Worm (Caenorhabditis elegans) whole organism, young adult: ENCODE measurements around the gene F14F7.5.
A peak's percentile ranks its signal among the peaks of the same experiment; 100 is the strongest.

Source experiments
- B0035.1 ChIP-seq: sonication (generic microtip); optimal IDR thresholded peaks from 2 replicates; lab custom pipeline; 2016; ENCODE audit warnings: missing genetic modification characterization, mild to moderate bottlenecking, missing compliant biosample characterization, missing genotype, missing genetic modification reagents
- B0336.3 ChIP-seq: fragments of 200-800 bp; sonication (Bioruptor generic); IDR thresholded peaks from 2 replicates; pipeline ENCODE4 v1.3.6; 2022; ENCODE audit warnings: missing genetic modification characterization, missing compliant biosample characterization
- F10E7.11 ChIP-seq: sonication (generic microtip); optimal IDR thresholded peaks from 2 replicates; lab custom pipeline; 2017; ENCODE audit warnings: mild to moderate bottlenecking, missing genetic modification characterization, moderate library complexity, missing compliant biosample characterization
- F49E8.2 ChIP-seq: sonication (generic microtip); optimal IDR thresholded peaks from 3 replicates; lab custom pipeline; 2017; ENCODE audit warnings: missing genetic modification characterization, mild to moderate bottlenecking, missing compliant biosample characterization, antibody characterized with exemption, moderate library complexity; ENCODE audit not compliant: insufficient read depth
- F52B5.7 ChIP-seq: sonication (generic microtip); optimal IDR thresholded peaks from 2 replicates; lab custom pipeline; 2016; ENCODE audit warnings: mild to moderate bottlenecking, missing genetic modification characterization, missing compliant biosample characterization
- F55B11.4 ChIP-seq: sonication (generic microtip); optimal IDR thresholded peaks from 2 replicates; lab custom pipeline; 2016; ENCODE audit warnings: missing compliant biosample characterization, missing genetic modification characterization, borderline replicate concordance; ENCODE audit not compliant: insufficient read depth
- F57A8.1 ChIP-seq: fragments of 200-800 bp; sonication (Bioruptor generic); optimal IDR thresholded peaks from 2 replicates; lab custom pipeline; 2018; ENCODE audit warnings: mild to moderate bottlenecking, missing genetic modification characterization, moderate library complexity, missing compliant biosample characterization
- K12H6.12 ChIP-seq: fragments of 200-800 bp; sonication (Bioruptor generic); optimal IDR thresholded peaks from 2 replicates; lab custom pipeline; 2018; ENCODE audit warnings: mild to moderate bottlenecking, missing genetic modification characterization, missing compliant biosample characterization
- Y53F4B.3 ChIP-seq: fragments of 200-800 bp; sonication (Bioruptor generic); IDR thresholded peaks from 2 replicates; pipeline ENCODE4 v1.3.6; 2022; ENCODE audit warnings: missing genetic modification reagents, missing genetic modification characterization, missing compliant biosample characterization
- Y53G8AR.9 ChIP-seq: fragments of 200-800 bp; sonication (Bioruptor generic); conservative IDR thresholded peaks from 2 replicates; pipeline ENCODE4 v1.3.6; 2022; ENCODE audit warnings: missing genetic modification reagents, missing genetic modification characterization, missing compliant biosample characterization
- atf-7 ChIP-seq: sonication (generic microtip); optimal IDR thresholded peaks from 2 replicates; lab custom pipeline; 2017; ENCODE audit warnings: mild to moderate bottlenecking, missing genetic modification characterization, missing compliant biosample characterization
- attf-3 ChIP-seq: fragments of 200-800 bp; sonication (Bioruptor generic); conservative IDR thresholded peaks from 2 replicates; pipeline ENCODE4 v1.3.6; 2022; ENCODE audit warnings: missing genetic modification reagents, missing genetic modification characterization, missing compliant biosample characterization
- attf-6 ChIP-seq: fragments of 200-800 bp; sonication (Bioruptor generic); IDR thresholded peaks from 2 replicates; pipeline ENCODE4 v1.3.6; 2022; ENCODE audit warnings: missing genetic modification reagents, missing genetic modification characterization, missing compliant biosample characterization
- bed-1 ChIP-seq: fragments of 200-800 bp; sonication (Bioruptor generic); IDR thresholded peaks from 2 replicates; pipeline ENCODE4 v1.3.6; 2022; ENCODE audit warnings: missing genetic modification reagents, missing genetic modification characterization, missing compliant biosample characterization
- bed-2 ChIP-seq: fragments of 200-800 bp; sonication (Bioruptor generic); IDR thresholded peaks from 2 replicates; pipeline ENCODE4 v1.3.6; 2022; ENCODE audit warnings: missing genetic modification reagents, missing genetic modification characterization, missing compliant biosample characterization
- cebp-2 ChIP-seq: fragments of 200-800 bp; sonication (Bioruptor generic); IDR thresholded peaks from 2 replicates; pipeline ENCODE4 v1.3.6; 2022; ENCODE audit warnings: missing genetic modification characterization, missing compliant biosample characterization
- ceh-27 ChIP-seq: fragments of 200-800 bp; sonication (Bioruptor generic); optimal IDR thresholded peaks from 2 replicates; lab custom pipeline; 2018; ENCODE audit warnings: mild to moderate bottlenecking, missing genetic modification characterization, moderate library complexity, missing compliant biosample characterization
- ceh-58 ChIP-seq: fragments of 200-800 bp; sonication (Bioruptor generic); IDR thresholded peaks from 2 replicates; pipeline ENCODE4 v1.3.6; 2022; ENCODE audit warnings: missing genetic modification characterization, missing compliant biosample characterization
- ceh-91 ChIP-seq: fragments of 200-800 bp; sonication (Bioruptor generic); IDR thresholded peaks from 2 replicates; pipeline ENCODE4 v1.3.6; 2022; ENCODE audit warnings: missing genetic modification reagents, missing genetic modification characterization, missing compliant biosample characterization
- dpl-1 ChIP-seq: fragments of 150-350 bp; optimal IDR thresholded peaks from 2 replicates; lab custom pipeline; 2014; ENCODE audit warnings: missing biosample characterization, missing genetic modification reagents, missing genetic modification characterization
- egrh-3 ChIP-seq: fragments of 200-800 bp; sonication (Bioruptor generic); IDR thresholded peaks from 2 replicates; pipeline ENCODE4 v1.3.6; 2022; ENCODE audit warnings: missing genetic modification reagents, missing genetic modification characterization, missing compliant biosample characterization
- hrde-1 ChIP-seq: sonication (generic microtip); optimal IDR thresholded peaks from 2 replicates; lab custom pipeline; 2016; ENCODE audit warnings: missing genetic modification characterization, mild to moderate bottlenecking, missing compliant biosample characterization, moderate library complexity, missing genotype, missing genetic modification reagents, borderline replicate concordance
- let-607 ChIP-seq, 2 experiments: fragments of 200-800 bp in 1 of 2; sonication (Bioruptor generic) in 1 of 2; sonication (generic microtip) in 1 of 2; optimal IDR thresholded peaks; 2 replicates each; lab custom pipeline; 2016 to 2018; ENCODE audit warnings: mild to moderate bottlenecking in 2 of 2, missing compliant biosample characterization in 2 of 2, missing genetic modification characterization in 2 of 2, moderate library complexity in 2 of 2, missing genotype in 1 of 2
- lin-26 ChIP-seq: fragments of 200-800 bp; sonication (Bioruptor generic); IDR thresholded peaks from 2 replicates; pipeline ENCODE4 v1.3.6; 2022; ENCODE audit warnings: missing genetic modification reagents, missing genetic modification characterization, missing compliant biosample characterization
- lin-40 ChIP-seq: sonication (generic microtip); optimal IDR thresholded peaks from 2 replicates; lab custom pipeline; 2016; ENCODE audit warnings: missing genetic modification characterization, mild to moderate bottlenecking, missing compliant biosample characterization, missing genotype, missing genetic modification reagents
- lir-1 ChIP-seq: fragments of 200-800 bp; sonication (Bioruptor generic); conservative IDR thresholded peaks from 2 replicates; pipeline ENCODE4 v1.3.6; 2022; ENCODE audit warnings: missing genetic modification reagents, missing genetic modification characterization, missing compliant biosample characterization
- madf-3 ChIP-seq: fragments of 200-800 bp; sonication (Bioruptor generic); IDR thresholded peaks from 2 replicates; pipeline ENCODE4 v1.3.6; 2022; ENCODE audit warnings: missing genetic modification reagents, missing genetic modification characterization, missing compliant biosample characterization
- mes-4 ChIP-seq: sonication (generic microtip); optimal IDR thresholded peaks from 2 replicates; lab custom pipeline; 2016; ENCODE audit warnings: missing genotype, missing genetic modification characterization, missing compliant biosample characterization
- nfya-1 ChIP-seq: sonication (generic microtip); optimal IDR thresholded peaks from 2 replicates; lab custom pipeline; 2017; ENCODE audit warnings: antibody characterized with exemption, missing compliant biosample characterization, missing genetic modification characterization, borderline replicate concordance; ENCODE audit not compliant: insufficient read depth
- nfyb-1 ChIP-seq: fragments of 200-800 bp; sonication (Bioruptor generic); IDR thresholded peaks from 2 replicates; pipeline ENCODE4 v1.3.6; 2022; ENCODE audit warnings: missing genetic modification reagents, missing genetic modification characterization, missing compliant biosample characterization
- nhr-27 ChIP-seq: fragments of 200-800 bp; sonication (Bioruptor generic); optimal IDR thresholded peaks from 2 replicates; lab custom pipeline; 2018; ENCODE audit warnings: mild to moderate bottlenecking, missing genetic modification characterization, moderate library complexity, missing compliant biosample characterization
- rec-8 ChIP-seq, 2 experiments: sonication (generic microtip); optimal IDR thresholded peaks; 2 replicates each; lab custom pipeline; 2016; ENCODE audit warnings: mild to moderate bottlenecking in 2 of 2, missing genetic modification characterization in 2 of 2, missing genetic modification reagents in 2 of 2, missing genotype in 2 of 2, missing biosample characterization in 1 of 2, missing compliant biosample characterization in 1 of 2, moderate library complexity in 1 of 2
- repo-1 ChIP-seq: sonication (generic microtip); optimal IDR thresholded peaks from 2 replicates; lab custom pipeline; 2017; ENCODE audit warnings: mild to moderate bottlenecking, missing genetic modification characterization, missing compliant biosample characterization
- sea-2 ChIP-seq: fragments of 200-800 bp; sonication (Bioruptor generic); IDR thresholded peaks from 2 replicates; pipeline ENCODE4 v1.3.6; 2022; ENCODE audit warnings: missing genetic modification characterization, missing compliant biosample characterization
- snpc-1.3 ChIP-seq: sonication (generic microtip); optimal IDR thresholded peaks from 2 replicates; lab custom pipeline; 2017; ENCODE audit warnings: missing genetic modification characterization, mild to moderate bottlenecking, missing compliant biosample characterization, antibody characterized with exemption, moderate library complexity, missing genotype, missing genetic modification reagents; ENCODE audit not compliant: insufficient read depth
- snpc-3.4 ChIP-seq: sonication (generic microtip); optimal IDR thresholded peaks from 2 replicates; lab custom pipeline; 2017; ENCODE audit warnings: missing genetic modification characterization, mild to moderate bottlenecking, missing compliant biosample characterization, antibody characterized with exemption, moderate library complexity, missing genotype, missing genetic modification reagents
- snpc-4 ChIP-seq, 5 experiments: fragments of 150-350 bp in 1 of 5; sonication (generic microtip) in 4 of 5; optimal IDR thresholded peaks; 2 replicates each; lab custom pipeline; 2014 to 2018; ENCODE audit warnings: missing genetic modification characterization in 5 of 5, missing biosample characterization in 3 of 5, antibody characterized with exemption in 2 of 5, mild to moderate bottlenecking in 2 of 5, missing compliant biosample characterization in 2 of 5, missing genotype in 2 of 5, moderate library complexity in 2 of 5, missing genetic modification reagents in 1 of 5
- tbp1 ChIP-seq: fragments of 200-800 bp; sonication (Bioruptor generic); optimal IDR thresholded peaks from 2 replicates; lab custom pipeline; 2018; ENCODE audit warnings: mild to moderate bottlenecking, missing genetic modification characterization, missing compliant biosample characterization
- tbx-9 ChIP-seq: sonication (generic microtip); optimal IDR thresholded peaks from 2 replicates; lab custom pipeline; 2016; ENCODE audit warnings: borderline replicate concordance, missing genetic modification characterization, inconsistent platforms, missing compliant biosample characterization
- unc-62 ChIP-seq: fragments of 150-350 bp; optimal IDR thresholded peaks from 2 replicates; lab custom pipeline; 2014; ENCODE audit warnings: missing biosample characterization, missing genetic modification reagents, missing genetic modification characterization
- zim-3 ChIP-seq: sonication (generic microtip); optimal IDR thresholded peaks from 2 replicates; lab custom pipeline; 2017; ENCODE audit warnings: mild to moderate bottlenecking, missing genetic modification characterization, moderate library complexity, missing compliant biosample characterization
- ztf-18 ChIP-seq: sonication (generic microtip); optimal IDR thresholded peaks from 2 replicates; lab custom pipeline; 2016; ENCODE audit warnings: missing genotype, mild to moderate bottlenecking, missing genetic modification characterization, missing compliant biosample characterization
- ztf-26 ChIP-seq: sonication (generic microtip); optimal IDR thresholded peaks from 2 replicates; lab custom pipeline; 2017; ENCODE audit warnings: missing genetic modification characterization, missing compliant biosample characterization

Gene F14F7.5

ce11 chrIII:13070548-13071050, 38.8 kb downstream of the F14F7.5 start, which contains the start of gene Y39E4B.6 (continued):
- TF ChIP-seq F55B11.4 (tag; lab: Kevin White, UChicago) (no peak), attf-6 (GFP tag; lab: Robert Waterston, UW) (no peak), attf-3 (GFP tag; lab: Robert Waterston, UW) (peak; percentile 36; the same call in 1 of the 2 replicates), cebp-2 (GFP tag; lab: Robert Waterston, UW) (no peak), bed-1 (GFP tag; lab: Robert Waterston, UW) (no peak), ztf-18 (tag; lab: Kevin White, UChicago) (peak; percentile 69), madf-3 (peak; percentile 100), snpc-1.3 (no peak)

DNA sequence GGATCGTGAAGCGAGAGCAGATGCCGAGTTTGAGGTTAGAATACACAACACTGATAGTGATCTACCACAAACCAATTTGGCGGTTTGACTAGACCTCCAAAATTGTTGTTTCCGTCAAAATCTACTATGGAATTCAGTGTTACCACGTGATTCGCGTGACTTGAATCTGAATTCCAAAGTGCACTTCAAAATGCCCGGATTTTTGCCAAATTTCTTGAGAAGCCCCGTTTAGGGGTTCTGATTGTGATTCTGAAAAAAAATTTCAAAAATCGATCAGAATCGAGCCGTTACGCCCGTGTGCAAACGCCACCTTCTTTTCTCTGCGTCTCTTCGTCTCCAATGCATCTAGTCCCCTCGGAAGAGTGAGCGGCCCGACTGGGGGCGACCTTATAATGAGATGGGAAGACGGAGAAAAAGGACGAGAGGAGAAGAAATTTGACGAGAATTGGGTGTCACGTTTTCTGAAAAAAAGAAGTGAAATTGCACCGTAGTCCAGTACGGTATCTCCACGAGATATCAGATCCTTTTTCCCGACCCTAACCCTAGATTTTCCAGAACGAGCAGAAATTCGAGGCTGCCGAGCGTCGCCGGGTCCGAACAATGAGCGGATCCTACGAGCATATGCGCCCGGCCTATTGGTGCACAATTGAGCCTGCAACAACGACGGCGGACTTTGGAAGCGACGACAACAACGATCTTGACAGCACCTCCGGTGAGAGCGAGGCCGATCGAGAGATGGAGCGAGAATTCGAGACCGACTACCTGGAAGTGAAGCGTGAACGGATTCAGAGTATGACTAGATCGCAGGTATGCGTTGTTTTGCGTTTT, 39.8 kb downstream of the F14F7.5 start:
- TF ChIP-seq ceh-58 (GFP tag; lab: Robert Waterston, UW) = no peak
- TF ChIP-seq F57A8.1 (GFP tag; lab: Kevin White, UChicago) = no peak
- TF ChIP-seq nfyb-1 (GFP tag; lab: Robert Waterston, UW) = no peak
- no peak; the same call in 1 of the 2 replicates for TF ChIP-seq Y53G8AR.9
- TF ChIP-seq lin-26 (GFP tag; lab: Robert Waterston, UW) = 0 out of 2 replicates have a peak, but pooled peaks have one; percentile 23
- no peak for TF ChIP-seq ceh-91 (GFP tag; lab: Robert Waterston, UW)
- no peak for TF ChIP-seq Y53F4B.3 (GFP tag; lab: Robert Waterston, UW)
- no peak for TF ChIP-seq B0035.1 (tag; lab: Kevin White, UChicago)
- no peak for TF ChIP-seq F49E8.2 (tag; lab: Kevin White, UChicago)
- no peak for TF ChIP-seq ceh-27 (GFP tag; lab: Kevin White, UChicago)
- no peak for TF ChIP-seq zim-3 (tag; lab: Kevin White, UChicago)
- TF ChIP-seq F10E7.11 = no peak
- no peak for TF ChIP-seq bed-1 (GFP tag; lab: Robert Waterston, UW)
- TF ChIP-seq egrh-3 (GFP tag; lab: Robert Waterston, UW) = no peak; the same call in 1 of the 2 replicates
- no peak for TF ChIP-seq rec-8 (tag; optimal IDR thresholded peaks at IDR 0.05; lab: Kevin White, UChicago)
- TF ChIP-seq atf-7 (tag; lab: Kevin White, UChicago) = no peak
- TF ChIP-seq dpl-1 (GFP tag; lab: Kevin White, UChicago) = no peak
- 0 out of 2 replicates have a peak, but pooled peaks have one; percentile 13 for TF ChIP-seq lir-1 (GFP tag; lab: Robert Waterston, UW)
- TF ChIP-seq lin-40 (tag; lab: Kevin White, UChicago) = peak; percentile 43
- no peak for TF ChIP-seq nhr-27 (tag; lab: Kevin White, UChicago)
- no peak for TF ChIP-seq ztf-26 (tag; lab: Kevin White, UChicago)
- no peak for TF ChIP-seq hrde-1
- TF ChIP-seq snpc-3.4 (tag; lab: Kevin White, UChicago) = no peak
- TF ChIP-seq sea-2 (GFP tag; lab: Robert Waterston, UW) = no peak
- no peak for TF ChIP-seq bed-2 (GFP tag; lab: Robert Waterston, UW)
- TF ChIP-seq repo-1 (tag; lab: Kevin White, UChicago) = no peak
- no peak for TF ChIP-seq tbp1 (GFP tag; lab: Kevin White, UChicago)
- 0 out of 2 replicates have a peak, but pooled peaks have one; percentile 11 for TF ChIP-seq B0336.3 (GFP tag; lab: Robert Waterston, UW)
- no peak for TF ChIP-seq nfya-1 (tag; lab: Kevin White, UChicago)
- TF ChIP-seq mes-4 = no peak
- TF ChIP-seq tbx-9 = no peak
- TF ChIP-seq snpc-4 (GFP tag; optimal IDR thresholded peaks at IDR 0.05; lab: Kevin White, UChicago) = no peak
- no peak for TF ChIP-seq snpc-4 (tag; optimal IDR thresholded peaks at IDR 0.05; lab: Kevin White, UChicago)
- no peak for TF ChIP-seq F52B5.7 (tag; lab: Kevin White, UChicago)
- TF ChIP-seq K12H6.12 (tag; lab: Kevin White, UChicago) = no peak
- TF ChIP-seq let-607 (tag; optimal IDR thresholded peaks at IDR 0.05; lab: Kevin White, UChicago) = no peak
- TF ChIP-seq unc-62 (GFP tag; lab: Kevin White, UChicago) = no peak
